Fruit fly (Drosophila melanogaster): ENCODE results near the gene ND-13B.

ND-13B gene

dm6 chr3L:10738347-10739108, 44.6 kb upstream of the ND-13B start (continued):
- TF ChIP-seq CG6792 (GFP tag; optimal IDR thresholded peaks at IDR 0.05) (peak; percentile 22), CG6276 (GFP tag; optimal IDR thresholded peaks at IDR 0.05) (peak; percentile 79), dsx (GFP tag; optimal IDR thresholded peaks at IDR 0.05; ENCODE audit: poor library complexity, severe bottlenecking) (peak; percentile 79), vri (GFP tag; optimal IDR thresholded peaks at IDR 0.05) (peak; percentile 29), pdm3 (GFP tag; optimal IDR thresholded peaks at IDR 0.05) (peak; percentile 65), spab (GFP tag; optimal IDR thresholded peaks at IDR 0.05) (peak; percentile 72), CG11294 (GFP tag; IDR thresholded peaks at IDR 0.05) (peak; percentile 62), CG6854 (GFP tag; optimal IDR thresholded peaks at IDR 0.05) (peak; percentile 30), CG16779 (tag; optimal IDR thresholded peaks at IDR 0.05) (peak; percentile 52), Sox14 (GFP tag; optimal IDR thresholded peaks at IDR 0.05) (no peak), Sox15 (GFP tag; optimal IDR thresholded peaks at IDR 0.05) (peak; percentile 29), svp (GFP tag) (peak; percentile 72), Smox (GFP tag; optimal IDR thresholded peaks at IDR 0.05) (peak; percentile 50), fkh (GFP tag; optimal IDR thresholded peaks at IDR 0.05) (peak; percentile 84), OdsH (GFP tag; optimal IDR thresholded peaks at IDR 0.05) (peak; percentile 74), Ets21C (GFP tag; optimal IDR thresholded peaks at IDR 0.05) (no peak), CG31627 (GFP tag; optimal IDR thresholded peaks at IDR 0.05) (peak; percentile 53), eg (GFP tag; IDR thresholded peaks at IDR 0.05) (peak; percentile 80), CG7368 (GFP tag; optimal IDR thresholded peaks at IDR 0.05) (peak; percentile 7), Eip93F (GFP tag; optimal IDR thresholded peaks at IDR 0.05) (no peak), CG9139 (GFP tag; optimal IDR thresholded peaks at IDR 0.05) (peak; percentile 73), Sox102F (GFP tag; optimal IDR thresholded peaks at IDR 0.05) (no peak), CG11902 (GFP tag; optimal IDR thresholded peaks at IDR 0.05) (peak; percentile 33), CG34406 (GFP tag; optimal IDR thresholded peaks at IDR 0.05) (peak; percentile 81), CG6163 (GFP tag; IDR thresholded peaks at IDR 0.05) (peak; percentile 48), CG10669 (GFP tag; optimal IDR thresholded peaks at IDR 0.05) (peak; percentile 58), CG10631 (GFP tag; optimal IDR thresholded peaks at IDR 0.05) (peak; percentile 80), ss (GFP tag; optimal IDR thresholded peaks at IDR 0.05) (peak; percentile 59 to 74), CG32006 (GFP tag; optimal IDR thresholded peaks at IDR 0.05) (peak; percentile 92), fd85E (GFP tag; optimal IDR thresholded peaks at IDR 0.05) (no peak), Hr39 (GFP tag; optimal IDR thresholded peaks at IDR 0.05) (peak; percentile 53), CG3032 (tag; optimal IDR thresholded peaks at IDR 0.05) (peak; percentile 85)

dm6 chr3L:10737123-10737709, 43.3 kb upstream of the ND-13B start:
- TF ChIP-seq spab (GFP tag; optimal IDR thresholded peaks at IDR 0.05) (peak; percentile 36), pdm3 (GFP tag; optimal IDR thresholded peaks at IDR 0.05) (no peak), CG1621 (tag; optimal IDR thresholded peaks at IDR 0.05) (no peak), dsx (GFP tag; optimal IDR thresholded peaks at IDR 0.05; ENCODE audit: poor library complexity, severe bottlenecking) (peak; percentile 63), topi (GFP tag; optimal IDR thresholded peaks at IDR 0.05) (peak; percentile 15), CG11762 (GFP tag; optimal IDR thresholded peaks at IDR 0.05; ENCODE audit: insufficient read depth) (no peak), CG6792 (GFP tag; optimal IDR thresholded peaks at IDR 0.05) (no peak), fd85E (GFP tag; optimal IDR thresholded peaks at IDR 0.05) (no peak), CG10631 (GFP tag; optimal IDR thresholded peaks at IDR 0.05) (peak; percentile 3), svp (GFP tag) (peak; percentile 94), CG6808 (GFP tag; optimal IDR thresholded peaks at IDR 0.05) (peak; percentile 73), fkh (GFP tag; optimal IDR thresholded peaks at IDR 0.05) (peak; percentile 98), vri (GFP tag; optimal IDR thresholded peaks at IDR 0.05) (peak; percentile 42), Hr4 (GFP tag; optimal IDR thresholded peaks at IDR 0.05) (no peak), CG32006 (GFP tag; optimal IDR thresholded peaks at IDR 0.05) (no peak), fd59A (GFP tag; optimal IDR thresholded peaks at IDR 0.05) (peak; percentile 31), CG10669 (GFP tag; optimal IDR thresholded peaks at IDR 0.05) (peak; percentile 14), CG6163 (GFP tag; IDR thresholded peaks at IDR 0.05) (peak; percentile 47; the same call in 2 of the 3 replicates), CG15336 (GFP tag; IDR thresholded peaks at IDR 0.05) (0 out of 2 replicates have a peak, but pooled peaks have one; percentile 12), ss (GFP tag; optimal IDR thresholded peaks at IDR 0.05) (peak; percentile 77 to 78), CG3919 (GFP tag; optimal IDR thresholded peaks at IDR 0.05) (peak; percentile 7), Eip78C (GFP tag) (peak; percentile 53), Met (GFP tag; optimal IDR thresholded peaks at IDR 0.05) (peak; percentile 11), CG31627 (GFP tag; optimal IDR thresholded peaks at IDR 0.05) (no peak), eg (GFP tag; IDR thresholded peaks at IDR 0.05) (peak; percentile 72), CG6276 (GFP tag; optimal IDR thresholded peaks at IDR 0.05) (no peak), acj6 (GFP tag; optimal IDR thresholded peaks at IDR 0.05) (no peak), Eip75B (GFP tag; optimal IDR thresholded peaks at IDR 0.05) (peak; percentile 17), Smox (GFP tag; optimal IDR thresholded peaks at IDR 0.05) (no peak), Ets21C (GFP tag; optimal IDR thresholded peaks at IDR 0.05) (no peak), Sox102F (GFP tag; optimal IDR thresholded peaks at IDR 0.05) (peak; percentile 18), Sox14 (GFP tag; optimal IDR thresholded peaks at IDR 0.05) (peak; percentile 48), CG16779 (tag; optimal IDR thresholded peaks at IDR 0.05) (no peak)

All from whole organism, prepupa.